Fruit fly (Drosophila melanogaster) whole organism, embryonic: ENCODE results near the gene Sar1.

Experiments used
- Abd-B ChIP-seq: fragments of 200-800 bp; sonication (Bioruptor generic); optimal IDR thresholded peaks from 2 replicates; lab custom pipeline; 2018; ENCODE audit warnings: missing biosample characterization, mild to moderate bottlenecking, missing genetic modification characterization, moderate library complexity
- Asciz ChIP-seq: fragments of 200-800 bp; sonication (Bioruptor generic); optimal IDR thresholded peaks from 2 replicates; lab custom pipeline; 2017; ENCODE audit warnings: missing biosample characterization, mild to moderate bottlenecking, missing genetic modification characterization, missing genetic modification reagents
- CG10274 ChIP-seq: fragments of 200-800 bp; sonication (Bioruptor generic); optimal IDR thresholded peaks from 3 replicates; lab custom pipeline; 2017; ENCODE audit warnings: missing biosample characterization, mild to moderate bottlenecking, missing genetic modification characterization
- CG10959 ChIP-seq: fragments of 200-800 bp; sonication (Bioruptor generic); IDR thresholded peaks from 2 replicates; pipeline ENCODE4 v1.3.6; 2022; ENCODE audit warnings: missing biosample characterization, missing genetic modification characterization
- CG11504 ChIP-seq: fragments of 200-800 bp; sonication (Bioruptor generic); optimal IDR thresholded peaks from 3 replicates; lab custom pipeline; 2019; ENCODE audit warnings: missing biosample characterization, mild to moderate bottlenecking, missing genetic modification characterization, moderate library complexity
- CG11695 ChIP-seq: fragments of 200-800 bp; sonication (Bioruptor generic); IDR thresholded peaks from 3 replicates; pipeline ENCODE4 v1.3.6; 2022; ENCODE audit warnings: missing biosample characterization, missing genetic modification characterization
- CG13287 ChIP-seq: fragments of 200-800 bp; sonication (Bioruptor generic); IDR thresholded peaks from 2 replicates; pipeline ENCODE4 v1.3.6; 2022; ENCODE audit warnings: missing biosample characterization, missing genetic modification characterization; ENCODE audit not compliant: partially characterized antibody
- CG13296 ChIP-seq: fragments of 200-800 bp; sonication (Bioruptor generic); optimal IDR thresholded peaks from 3 replicates; lab custom pipeline; 2018; ENCODE audit warnings: missing biosample characterization, mild to moderate bottlenecking, missing genetic modification characterization
- CG13775 ChIP-seq: fragments of 200-800 bp; sonication (Bioruptor generic); optimal IDR thresholded peaks from 3 replicates; lab custom pipeline; 2017; ENCODE audit warnings: missing biosample characterization, mild to moderate bottlenecking, missing genetic modification characterization
- CG14860 ChIP-seq: fragments of 200-800 bp; sonication (Bioruptor generic); IDR thresholded peaks from 3 replicates; pipeline ENCODE4 v1.3.6; 2022; ENCODE audit warnings: missing biosample characterization, missing genetic modification characterization; ENCODE audit not compliant: partially characterized antibody
- CG15073 ChIP-seq: fragments of 200-800 bp; sonication (Bioruptor generic); optimal IDR thresholded peaks from 2 replicates; lab custom pipeline; 2016; ENCODE audit warnings: missing biosample characterization, missing genetic modification characterization
- CG15696 ChIP-seq: fragments of 200-800 bp; sonication (Bioruptor generic); optimal IDR thresholded peaks from 2 replicates; lab custom pipeline; 2019; ENCODE audit warnings: missing biosample characterization, mild to moderate bottlenecking, missing genetic modification characterization, moderate library complexity
- CG1792 ChIP-seq: fragments of 200-800 bp; sonication (Bioruptor generic); optimal IDR thresholded peaks from 2 replicates; lab custom pipeline; 2016; ENCODE audit warnings: missing biosample characterization, missing genetic modification characterization
- CG2120 ChIP-seq: fragments of 200-800 bp; sonication (Bioruptor generic); optimal IDR thresholded peaks from 3 replicates; lab custom pipeline; 2016; ENCODE audit warnings: missing biosample characterization, missing genetic modification characterization
- CG33557 ChIP-seq: fragments of 200-800 bp; sonication (Bioruptor generic); optimal IDR thresholded peaks from 2 replicates; lab custom pipeline; 2019; ENCODE audit warnings: missing biosample characterization, mild to moderate bottlenecking, missing genetic modification characterization, moderate library complexity
- CG34376 ChIP-seq: fragments of 200-800 bp; sonication (Bioruptor generic); optimal IDR thresholded peaks from 2 replicates; lab custom pipeline; 2018; ENCODE audit warnings: missing biosample characterization, mild to moderate bottlenecking, missing genetic modification characterization
- CG4404 ChIP-seq: fragments of 200-800 bp; sonication (Bioruptor generic); IDR thresholded peaks from 2 replicates; pipeline ENCODE4 v1.3.6; 2022; ENCODE audit warnings: missing biosample characterization, missing genetic modification characterization
- CG4424 ChIP-seq: fragments of 200-800 bp; sonication (Bioruptor generic); optimal IDR thresholded peaks from 3 replicates; lab custom pipeline; 2016; ENCODE audit warnings: missing biosample characterization, missing genetic modification characterization
- CG4707 ChIP-seq: fragments of 200-800 bp; sonication (Bioruptor generic); optimal IDR thresholded peaks from 2 replicates; lab custom pipeline; 2018; ENCODE audit warnings: missing biosample characterization, mild to moderate bottlenecking, missing genetic modification characterization, moderate library complexity
- CG5245 ChIP-seq: fragments of 200-800 bp; sonication (Bioruptor generic); optimal IDR thresholded peaks from 3 replicates; lab custom pipeline; 2016; ENCODE audit warnings: missing biosample characterization, missing genetic modification characterization
- CG7963 ChIP-seq: fragments of 200-800 bp; sonication (Bioruptor generic); IDR thresholded peaks from 3 replicates; pipeline ENCODE4 v1.3.6; 2022; ENCODE audit warnings: missing biosample characterization, missing genetic modification characterization; ENCODE audit not compliant: partially characterized antibody
- CrebB ChIP-seq: fragments of 200-800 bp; sonication (Bioruptor generic); optimal IDR thresholded peaks from 3 replicates; lab custom pipeline; 2018; ENCODE audit warnings: missing biosample characterization, mild to moderate bottlenecking, missing genetic modification characterization
- Dbx ChIP-seq: fragments of 200-800 bp; sonication (Bioruptor generic); IDR thresholded peaks from 3 replicates; pipeline ENCODE4 v1.3.6; 2022; ENCODE audit warnings: missing biosample characterization, missing genetic modification characterization
- Dfd ChIP-seq, 2 experiments: fragments of >200 bp; optimal IDR thresholded peaks; 2 replicates each; lab custom pipeline; 2017; ENCODE audit warnings: missing biosample characterization in 2 of 2, missing genetic modification characterization in 2 of 2
- Dll ChIP-seq: fragments of 200-800 bp; sonication (Bioruptor generic); IDR thresholded peaks from 4 replicates; pipeline ENCODE4 v1.3.6; 2022; ENCODE audit warnings: missing biosample characterization, missing genetic modification characterization; ENCODE audit not compliant: partially characterized antibody
- Drgx ChIP-seq: fragments of 200-800 bp; sonication (Bioruptor generic); IDR thresholded peaks from 2 replicates; pipeline ENCODE4 v1.3.6; 2022; ENCODE audit warnings: missing biosample characterization, missing genetic modification characterization
- H15 ChIP-seq: fragments of 200-800 bp; sonication (Bioruptor generic); IDR thresholded peaks from 3 replicates; pipeline ENCODE4 v1.3.6; 2022; ENCODE audit warnings: missing biosample characterization, missing genetic modification characterization
- Hmx ChIP-seq: fragments of 200-800 bp; sonication (Bioruptor generic); optimal IDR thresholded peaks from 2 replicates; lab custom pipeline; 2016; ENCODE audit warnings: missing biosample characterization, missing genetic modification characterization
- Lpt ChIP-seq: fragments of >200 bp; optimal IDR thresholded peaks from 2 replicates; lab custom pipeline; 2018; ENCODE audit warnings: missing biosample characterization, missing genetic modification characterization
- MTF-1 ChIP-seq: fragments of 200-800 bp; sonication (Bioruptor generic); optimal IDR thresholded peaks from 2 replicates; lab custom pipeline; 2018; ENCODE audit warnings: missing biosample characterization, mild to moderate bottlenecking, missing genetic modification characterization, borderline replicate concordance
- Meics ChIP-seq: fragments of 200-800 bp; sonication (Bioruptor generic); optimal IDR thresholded peaks from 2 replicates; lab custom pipeline; 2017; ENCODE audit warnings: missing biosample characterization, mild to moderate bottlenecking, missing genetic modification characterization
- NK7.1 ChIP-seq: fragments of 200-800 bp; sonication (Bioruptor generic); optimal IDR thresholded peaks from 3 replicates; lab custom pipeline; 2016; ENCODE audit warnings: missing biosample characterization, missing genetic modification characterization
- Side ChIP-seq: fragments of 200-800 bp; sonication (Bioruptor generic); optimal IDR thresholded peaks from 2 replicates; lab custom pipeline; 2016; ENCODE audit warnings: missing biosample characterization, missing genetic modification characterization
- abd-A ChIP-seq: fragments of 200-800 bp; sonication (Bioruptor generic); optimal IDR thresholded peaks from 3 replicates; lab custom pipeline; 2019; ENCODE audit warnings: missing biosample characterization, mild to moderate bottlenecking, missing genetic modification characterization, moderate library complexity
- amos ChIP-seq: fragments of 200-800 bp; sonication (Bioruptor generic); IDR thresholded peaks from 2 replicates; pipeline ENCODE4 v1.3.6; 2022; ENCODE audit warnings: missing biosample characterization, missing genetic modification characterization; ENCODE audit not compliant: partially characterized antibody
- ara ChIP-seq: fragments of 200-800 bp; sonication (Bioruptor generic); IDR thresholded peaks from 2 replicates; pipeline ENCODE4 v1.3.6; 2022; ENCODE audit warnings: missing biosample characterization, missing genetic modification characterization
- az2 ChIP-seq: fragments of 200-800 bp; sonication (Bioruptor generic); optimal IDR thresholded peaks from 3 replicates; lab custom pipeline; 2016; ENCODE audit warnings: missing biosample characterization, missing genetic modification characterization
- chinmo ChIP-seq: fragments of 200-800 bp; sonication (Bioruptor generic); IDR thresholded peaks from 4 replicates; pipeline ENCODE4 v1.3.6; 2022; ENCODE audit warnings: missing biosample characterization, missing genetic modification characterization; ENCODE audit not compliant: partially characterized antibody
- dmrt11E ChIP-seq: fragments of 200-800 bp; sonication (Bioruptor generic); optimal IDR thresholded peaks from 3 replicates; lab custom pipeline; 2018; ENCODE audit warnings: missing biosample characterization, mild to moderate bottlenecking, missing genetic modification characterization, moderate library complexity
- ewg ChIP-seq: fragments of 200-800 bp; sonication (Bioruptor generic); optimal IDR thresholded peaks from 3 replicates; lab custom pipeline; 2017; ENCODE audit warnings: mild to moderate bottlenecking, missing biosample characterization, missing genetic modification reagents, missing genetic modification characterization
- gem ChIP-seq: fragments of 200-800 bp; sonication (Bioruptor generic); optimal IDR thresholded peaks from 2 replicates; lab custom pipeline; 2019; ENCODE audit warnings: missing biosample characterization, mild to moderate bottlenecking, missing genetic modification characterization, moderate library complexity
- gfzf ChIP-seq: fragments of 200-800 bp; sonication (Bioruptor generic); optimal IDR thresholded peaks from 2 replicates; lab custom pipeline; 2016; ENCODE audit warnings: missing biosample characterization, mild to moderate bottlenecking, missing genetic modification characterization, moderate library complexity
- gro ChIP-seq: fragments of 200-800 bp; sonication (Bioruptor generic); optimal IDR thresholded peaks from 2 replicates; lab custom pipeline; 2016; ENCODE audit warnings: missing biosample characterization, missing genetic modification characterization
- gsb ChIP-seq: fragments of 200-800 bp; sonication (Bioruptor generic); IDR thresholded peaks from 2 replicates; pipeline ENCODE4 v1.3.6; 2022; ENCODE audit warnings: missing biosample characterization, missing genetic modification characterization
- pho ChIP-seq: fragments of 200-800 bp; sonication (Bioruptor generic); optimal IDR thresholded peaks from 2 replicates; lab custom pipeline; 2016; ENCODE audit warnings: missing biosample characterization, missing genetic modification characterization
- pita ChIP-seq: fragments of 200-800 bp; sonication (Bioruptor generic); optimal IDR thresholded peaks from 2 replicates; lab custom pipeline; 2017; ENCODE audit warnings: missing biosample characterization, mild to moderate bottlenecking, missing genetic modification characterization
- sens-2 ChIP-seq: fragments of 200-800 bp; sonication (Bioruptor generic); IDR thresholded peaks from 2 replicates; pipeline ENCODE4 v1.3.6; 2022; ENCODE audit warnings: missing biosample characterization, missing genetic modification characterization
- seq ChIP-seq: fragments of 200-800 bp; sonication (Bioruptor generic); IDR thresholded peaks from 2 replicates; pipeline ENCODE4 v1.3.6; 2022; ENCODE audit warnings: missing biosample characterization, missing genetic modification characterization
- tio ChIP-seq: fragments of 200-800 bp; sonication (Bioruptor generic); optimal IDR thresholded peaks from 2 replicates; lab custom pipeline; 2017; ENCODE audit warnings: missing biosample characterization, missing genetic modification characterization, inconsistent platforms
- ttk ChIP-seq: fragments of 200-800 bp; sonication (Bioruptor generic); IDR thresholded peaks from 2 replicates; pipeline ENCODE4 v2.1.2; 2022; ENCODE audit warnings: missing biosample characterization, missing genetic modification characterization
- usp ChIP-seq: fragments of >200 bp; optimal IDR thresholded peaks from 2 replicates; lab custom pipeline; 2017; ENCODE audit warnings: missing biosample characterization, missing genetic modification characterization

Gene Sar1

DNA sequence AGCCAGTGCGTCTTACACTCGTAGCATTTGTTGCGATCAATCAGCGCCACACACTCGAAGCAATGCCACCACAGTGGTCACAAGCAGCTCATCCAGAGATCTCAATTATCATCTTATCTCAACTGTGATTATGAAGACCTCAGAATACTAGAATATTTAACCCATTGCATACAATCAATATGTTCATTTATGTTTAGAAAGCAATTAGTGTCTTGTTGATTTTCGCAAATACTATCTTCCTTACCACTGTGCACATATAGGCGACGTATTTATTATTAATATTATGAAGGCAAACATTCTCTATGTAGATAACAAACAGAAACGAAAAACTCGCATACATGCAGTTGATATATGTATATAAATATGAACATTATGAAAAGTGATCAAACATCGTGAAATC is 2.3 kb downstream of the Sar1 start (continued):
- TF ChIP-seq pita (no peak), Lpt (no peak), H15 (GFP tag; lab: Robert Waterston, UW) (no peak), Dll (GFP tag; lab: Robert Waterston, UW) (no peak), CG13287 (GFP tag; lab: Robert Waterston, UW) (no peak), seq (GFP tag; lab: Robert Waterston, UW) (peak; percentile 54; the same call in 1 of the 2 replicates), CrebB (tag; lab: Kevin White, UChicago) (peak; percentile 42), CG4707 (GFP tag; lab: Kevin White, UChicago) (peak; percentile 67), CG10274 (GFP tag; lab: Kevin White, UChicago) (no peak), CG14860 (GFP tag; lab: Robert Waterston, UW) (no peak), Dfd (GFP tag; optimal IDR thresholded peaks at IDR 0.05; lab: Kevin White, UChicago) (no peak), CG10959 (peak; percentile 66), usp (GFP tag; lab: Kevin White, UChicago) (no peak), Asciz (GFP tag; lab: Kevin White, UChicago) (peak; percentile 92), abd-A (tag; lab: Kevin White, UChicago) (no peak), gfzf (GFP tag; lab: Kevin White, UChicago) (no peak), CG7963 (GFP tag; lab: Robert Waterston, UW) (no peak), CG5245 (GFP tag; lab: Kevin White, UChicago) (peak; percentile 80), CG4404 (GFP tag; lab: Robert Waterston, UW) (0 out of 2 replicates have a peak, but pooled peaks have one; percentile 17), CG13775 (peak; percentile 44), CG1792 (GFP tag; lab: Kevin White, UChicago) (peak; percentile 73), CG2120 (peak; percentile 52), amos (no peak), gem (tag; lab: Kevin White, UChicago) (peak; percentile 82), CG11695 (GFP tag; lab: Robert Waterston, UW) (peak; percentile 85), CG4424 (GFP tag; lab: Kevin White, UChicago) (peak; percentile 73), CG11504 (tag; lab: Kevin White, UChicago) (peak; percentile 75), CG13296 (GFP tag; lab: Kevin White, UChicago) (peak; percentile 57), CG34376 (GFP tag; lab: Kevin White, UChicago) (peak; percentile 1), pho (GFP tag; lab: Kevin White, UChicago) (no peak), CG15073 (GFP tag; lab: Kevin White, UChicago) (peak; percentile 10), tio (peak; percentile 61), Hmx (GFP tag; lab: Kevin White, UChicago) (no peak), CG15696 (tag; lab: Kevin White, UChicago) (peak; percentile 89), ewg (GFP tag; lab: Kevin White, UChicago) (peak; percentile 62), CG33557 (GFP tag; lab: Kevin White, UChicago) (peak; percentile 86), ara (GFP tag; lab: Robert Waterston, UW) (peak; percentile 85), MTF-1 (GFP tag; lab: Kevin White, UChicago) (peak; percentile 44), Dbx (GFP tag; lab: Robert Waterston, UW) (0 out of 3 replicates have a peak, but pooled peaks have one; percentile 25), Meics (GFP tag; lab: Kevin White, UChicago) (peak; percentile 52), ttk (GFP tag; lab: Robert Waterston, UW) (peak; percentile 72), Drgx (peak; percentile 91), chinmo (GFP tag; lab: Robert Waterston, UW) (no peak), Abd-B (GFP tag; lab: Kevin White, UChicago) (no peak), NK7.1 (GFP tag; lab: Kevin White, UChicago) (no peak), gro (GFP tag; lab: Kevin White, UChicago) (peak; percentile 20), sens-2 (GFP tag; lab: Robert Waterston, UW) (no peak), gsb (GFP tag; lab: Robert Waterston, UW) (peak; percentile 49), az2 (GFP tag; lab: Kevin White, UChicago) (peak; percentile 65), dmrt11E (tag; lab: Kevin White, UChicago) (peak; percentile 88), Side (GFP tag; lab: Kevin White, UChicago) (peak; percentile 12)
